Worm (Caenorhabditis elegans) whole organism, young adult: Measurements from ENCODE around the gene Y60C6A.1.

Experiments
- akir-1 ChIP-seq: fragments of 200-800 bp; sonication (Bioruptor generic); optimal IDR thresholded peaks from 2 replicates; lab custom pipeline; 2018; ENCODE audit warnings: mild to moderate bottlenecking, missing genetic modification characterization, moderate library complexity, missing compliant biosample characterization
- aptf-2 ChIP-seq: fragments of 200-800 bp; sonication (Bioruptor generic); conservative IDR thresholded peaks from 2 replicates; pipeline ENCODE4 v1.3.6; 2022; ENCODE audit warnings: missing genetic modification reagents, missing genetic modification characterization, missing compliant biosample characterization
- ceh-58 ChIP-seq: fragments of 200-800 bp; sonication (Bioruptor generic); IDR thresholded peaks from 2 replicates; pipeline ENCODE4 v1.3.6; 2022; ENCODE audit warnings: missing genetic modification characterization, missing compliant biosample characterization
- die-1 ChIP-seq: sonication (generic microtip); optimal IDR thresholded peaks from 2 replicates; lab custom pipeline; 2016; ENCODE audit warnings: missing genotype, mild to moderate bottlenecking, missing genetic modification characterization, missing compliant biosample characterization
- egrh-3 ChIP-seq: fragments of 200-800 bp; sonication (Bioruptor generic); IDR thresholded peaks from 2 replicates; pipeline ENCODE4 v1.3.6; 2022; ENCODE audit warnings: missing genetic modification reagents, missing genetic modification characterization, missing compliant biosample characterization
- ets-4 ChIP-seq: fragments of 200-800 bp; sonication (Bioruptor generic); optimal IDR thresholded peaks from 2 replicates; lab custom pipeline; 2018; ENCODE audit warnings: mild to moderate bottlenecking, missing genetic modification characterization, missing compliant biosample characterization
- hmg-20 ChIP-seq: fragments of 200-800 bp; sonication (Bioruptor generic); IDR thresholded peaks from 2 replicates; pipeline ENCODE4 v1.3.6; 2022; ENCODE audit warnings: missing genetic modification reagents, missing genetic modification characterization, missing compliant biosample characterization
- madf-3 ChIP-seq: fragments of 200-800 bp; sonication (Bioruptor generic); IDR thresholded peaks from 2 replicates; pipeline ENCODE4 v1.3.6; 2022; ENCODE audit warnings: missing genetic modification reagents, missing genetic modification characterization, missing compliant biosample characterization
- mel-28 ChIP-seq: sonication (generic microtip); optimal IDR thresholded peaks from 2 replicates; lab custom pipeline; 2016; ENCODE audit warnings: borderline replicate concordance, mild to moderate bottlenecking, missing genetic modification characterization, missing compliant biosample characterization
- nhr-27 ChIP-seq: fragments of 200-800 bp; sonication (Bioruptor generic); optimal IDR thresholded peaks from 2 replicates; lab custom pipeline; 2018; ENCODE audit warnings: mild to moderate bottlenecking, missing genetic modification characterization, moderate library complexity, missing compliant biosample characterization
- snpc-4 ChIP-seq, 5 experiments: fragments of 150-350 bp in 1 of 5; sonication (generic microtip) in 4 of 5; optimal IDR thresholded peaks; 2 replicates each; lab custom pipeline; 2014 to 2018; ENCODE audit warnings: missing genetic modification characterization in 5 of 5, missing biosample characterization in 3 of 5, antibody characterized with exemption in 2 of 5, mild to moderate bottlenecking in 2 of 5, missing compliant biosample characterization in 2 of 5, missing genotype in 2 of 5, moderate library complexity in 2 of 5, missing genetic modification reagents in 1 of 5
- tbp1 ChIP-seq: fragments of 200-800 bp; sonication (Bioruptor generic); optimal IDR thresholded peaks from 2 replicates; lab custom pipeline; 2018; ENCODE audit warnings: mild to moderate bottlenecking, missing genetic modification characterization, missing compliant biosample characterization
- zim-3 ChIP-seq: sonication (generic microtip); optimal IDR thresholded peaks from 2 replicates; lab custom pipeline; 2017; ENCODE audit warnings: mild to moderate bottlenecking, missing genetic modification characterization, moderate library complexity, missing compliant biosample characterization
- ztf-25 ChIP-seq: fragments of 200-800 bp; sonication (Bioruptor generic); IDR thresholded peaks from 2 replicates; pipeline ENCODE4 v1.3.6; 2022; ENCODE audit warnings: missing genetic modification reagents, missing genetic modification characterization, missing compliant biosample characterization

ce11 chrV:4775140-4775539 lies 8.3 kb upstream of the Y60C6A.1 start:
- TF ChIP-seq ets-4 (GFP tag; lab: Kevin White, UChicago) = no peak
- no peak for TF ChIP-seq aptf-2 (GFP tag; lab: Robert Waterston, UW)
- no peak for TF ChIP-seq ztf-25 (GFP tag; lab: Robert Waterston, UW)
- TF ChIP-seq mel-28 (tag; lab: Kevin White, UChicago) = no peak
- no peak for TF ChIP-seq die-1 (tag; lab: Kevin White, UChicago)
- TF ChIP-seq tbp1 (GFP tag; lab: Kevin White, UChicago) = no peak
- TF ChIP-seq zim-3 (tag; lab: Kevin White, UChicago) = no peak
- TF ChIP-seq madf-3 (GFP tag; lab: Robert Waterston, UW) = no peak
- TF ChIP-seq egrh-3 (GFP tag; lab: Robert Waterston, UW) = no peak
- TF ChIP-seq snpc-4 (GFP tag; optimal IDR thresholded peaks at IDR 0.05; lab: Kevin White, UChicago) = no peak
- TF ChIP-seq snpc-4 (tag; optimal IDR thresholded peaks at IDR 0.05; lab: Kevin White, UChicago) = no peak
- no peak for TF ChIP-seq nhr-27 (tag; lab: Kevin White, UChicago)
- no peak for TF ChIP-seq hmg-20 (GFP tag; lab: Robert Waterston, UW)
- no peak for TF ChIP-seq akir-1 (GFP tag; lab: Kevin White, UChicago)
- no peak for TF ChIP-seq ceh-58 (GFP tag; lab: Robert Waterston, UW)
